Worm (Caenorhabditis elegans): ENCODE data around the gene srd-63.

- TF ChIP-seq aly-2 (tag; optimal IDR thresholded peaks at IDR 0.05): no peak
- TF ChIP-seq zag-1 (tag; optimal IDR thresholded peaks at IDR 0.05): no peak
- no peak for TF ChIP-seq ama-1 (optimal IDR thresholded peaks at IDR 0.05)
- no peak for TF ChIP-seq mdl-1 (tag; optimal IDR thresholded peaks at IDR 0.05)
- no peak for TF ChIP-seq unc-39 (tag; optimal IDR thresholded peaks at IDR 0.05)
- no peak for TF ChIP-seq elt-1 (tag; optimal IDR thresholded peaks at IDR 0.05)
- TF ChIP-seq ztf-11 (tag; optimal IDR thresholded peaks at IDR 0.05): no peak
- TF ChIP-seq nhr-237 (tag; optimal IDR thresholded peaks at IDR 0.05): no peak
- TF ChIP-seq nhr-12 (tag; optimal IDR thresholded peaks at IDR 0.05): no peak
- TF ChIP-seq fos-1 (tag; optimal IDR thresholded peaks at IDR 0.05): no peak
- TF ChIP-seq pqm-1 (tag; optimal IDR thresholded peaks at IDR 0.05): no peak
- no peak for TF ChIP-seq elt-2 (tag; optimal IDR thresholded peaks at IDR 0.05)
- TF ChIP-seq nhr-28 (tag; optimal IDR thresholded peaks at IDR 0.05): no peak
- no peak for TF ChIP-seq ceh-16 (tag; optimal IDR thresholded peaks at IDR 0.05)
These were observed 27.1 kb upstream of the srd-63 start, which contains the start of gene srw-48 for ce11 chrV:16420696-16421095.
